Fruit fly (Drosophila melanogaster): ENCODE results near the gene GAA1.
A peak's percentile ranks its signal among the peaks of the same experiment; 100 is the strongest.

DNA sequence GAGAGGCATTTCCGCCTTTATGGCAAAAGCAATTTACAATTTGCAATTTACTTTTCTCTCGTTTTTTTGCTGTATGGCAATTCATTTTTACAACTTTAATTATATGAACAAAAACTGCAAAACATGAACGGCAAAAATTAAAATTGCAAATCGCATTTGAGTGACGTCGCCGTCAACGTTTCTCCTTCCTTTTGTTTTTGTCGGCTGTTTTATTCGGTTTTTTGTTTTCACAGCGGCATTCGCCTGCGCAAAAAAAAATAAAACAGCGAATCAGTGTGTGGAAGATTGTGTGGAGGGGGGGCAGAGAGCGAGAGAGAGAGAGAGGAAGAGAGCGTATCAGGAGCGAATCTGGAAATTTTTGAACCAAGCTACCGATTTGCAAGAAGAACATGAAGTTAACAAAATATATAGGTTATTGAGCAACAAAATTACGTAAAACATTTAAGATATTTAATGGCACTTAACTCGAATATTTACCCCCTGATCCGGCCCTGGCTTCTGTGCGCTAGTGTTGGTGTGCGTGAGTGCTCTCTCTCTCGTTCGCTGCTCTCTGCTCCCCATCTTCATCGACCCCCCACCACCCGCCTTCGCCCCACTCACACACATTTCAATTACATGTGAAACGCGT, 45.5 kb upstream of the GAA1 start:
- peak; percentile 45 for TF ChIP-seq pzg (GFP tag; optimal IDR thresholded peaks at IDR 0.05)
- TF ChIP-seq CG16779 (GFP tag; IDR thresholded peaks at IDR 0.05), result peak; percentile 99
- peak; percentile 98 for TF ChIP-seq CG3281 (GFP tag; optimal IDR thresholded peaks at IDR 0.05)
- TF ChIP-seq Adf1 (GFP tag; IDR thresholded peaks at IDR 0.05), result peak; percentile 92
- TF ChIP-seq Xbp1 (GFP tag; optimal IDR thresholded peaks at IDR 0.05), result peak; percentile 99
- peak; percentile 86; the same call in 1 of the 2 replicates for TF ChIP-seq amos (GFP tag; IDR thresholded peaks at IDR 0.05; ENCODE audit: partially characterized antibody)
- peak; percentile 99 for TF ChIP-seq al (GFP tag; IDR thresholded peaks at IDR 0.05)
- TF ChIP-seq Hmr (GFP tag; optimal IDR thresholded peaks at IDR 0.05), result peak; percentile 99
- TF ChIP-seq br (optimal IDR thresholded peaks at IDR 0.05), result no peak
- peak; percentile 99 for TF ChIP-seq sqz (GFP tag; optimal IDR thresholded peaks at IDR 0.05)
- TF ChIP-seq CG4730 (GFP tag; IDR thresholded peaks at IDR 0.05), result peak; percentile 99
- peak; percentile 85 for TF ChIP-seq grn (GFP tag; optimal IDR thresholded peaks at IDR 0.05)
- TF ChIP-seq Oli (tag; optimal IDR thresholded peaks at IDR 0.05), result peak; percentile 99

Data from whole organism, embryonic.